Fruit fly (Drosophila melanogaster) whole organism, wandering third instar larva: Measurements from ENCODE around the gene GstO2.

Experiments used
- Abd-B ChIP-seq: fragments of >200 bp; optimal IDR thresholded peaks from 2 replicates; lab custom pipeline; 2017; ENCODE audit warnings: missing biosample characterization, missing genetic modification characterization
- CG32264 ChIP-seq: fragments of 200-800 bp; sonication (Bioruptor generic); optimal IDR thresholded peaks from 2 replicates; lab custom pipeline; 2016; ENCODE audit warnings: missing biosample characterization, missing genetic modification characterization
- CrebA ChIP-seq: fragments of 200-800 bp; sonication (Bioruptor generic); optimal IDR thresholded peaks from 2 replicates; lab custom pipeline; 2016; ENCODE audit warnings: missing biosample characterization, mild to moderate bottlenecking, missing genetic modification characterization, borderline replicate concordance
- Dfd ChIP-seq: fragments of >200 bp; optimal IDR thresholded peaks from 2 replicates; lab custom pipeline; 2017; ENCODE audit warnings: missing biosample characterization, missing genetic modification characterization
- Dif ChIP-seq: fragments of 200-275, 200-300 bp; sonication (Bioruptor generic); optimal IDR thresholded peaks from 2 replicates; lab custom pipeline; 2018; ENCODE audit warnings: missing biosample characterization, missing genetic modification characterization; ENCODE audit not compliant: partially characterized antibody
- GATAd ChIP-seq: sonication (Bioruptor generic); optimal IDR thresholded peaks from 2 replicates; lab custom pipeline; 2016; ENCODE audit warnings: missing biosample characterization, missing genetic modification characterization
- HLH106 ChIP-seq: fragments of 200-800 bp; optimal IDR thresholded peaks from 3 replicates; lab custom pipeline; 2019; ENCODE audit warnings: missing biosample characterization, mild to moderate bottlenecking, missing genetic modification characterization, moderate library complexity
- Hnf4 ChIP-seq: fragments of 200-800 bp; sonication (Bioruptor generic); optimal IDR thresholded peaks from 2 replicates; lab custom pipeline; 2016; ENCODE audit warnings: missing biosample characterization, mild to moderate bottlenecking, missing genetic modification characterization
- Hr78 ChIP-seq: fragments of >200 bp; optimal IDR thresholded peaks from 2 replicates; lab custom pipeline; 2017; ENCODE audit warnings: missing biosample characterization, missing genetic modification characterization
- Hr83 ChIP-seq: fragments of 200-300 bp; sonication (Bioruptor generic); optimal IDR thresholded peaks from 2 replicates; lab custom pipeline; 2016; ENCODE audit warnings: missing biosample characterization, mild to moderate bottlenecking, missing genetic modification characterization, moderate library complexity; ENCODE audit not compliant: poor library complexity, severe bottlenecking
- Jra ChIP-seq: sonication (Bioruptor generic); optimal IDR thresholded peaks from 2 replicates; lab custom pipeline; 2016; ENCODE audit warnings: missing biosample characterization, missing genetic modification characterization
- Mio ChIP-seq: sonication (Bioruptor generic); optimal IDR thresholded peaks from 2 replicates; lab custom pipeline; 2016; ENCODE audit warnings: missing biosample characterization, missing genetic modification characterization
- OdsH ChIP-seq: fragments of 200-800 bp; sonication (Bioruptor generic); optimal IDR thresholded peaks from 2 replicates; lab custom pipeline; 2016; ENCODE audit warnings: missing biosample characterization, mild to moderate bottlenecking, missing genetic modification characterization
- Rel ChIP-seq, 2 experiments: fragments of 200-800 bp; sonication (Bioruptor generic) in 1 of 2; optimal IDR thresholded peaks; 2 replicates in 1 of 2; 3 replicates in 1 of 2; lab custom pipeline; 2016 to 2019; ENCODE audit warnings: mild to moderate bottlenecking in 2 of 2, missing biosample characterization in 2 of 2, missing genetic modification characterization in 2 of 2, moderate library complexity in 1 of 2
- Vsx2 ChIP-seq: fragments of 200-300, 225-300 bp; sonication (Bioruptor generic); optimal IDR thresholded peaks from 2 replicates; lab custom pipeline; 2018; ENCODE audit warnings: missing biosample characterization, missing genetic modification characterization; ENCODE audit not compliant: partially characterized antibody
- br ChIP-seq: fragments of 200-800 bp; sonication (Bioruptor generic); optimal IDR thresholded peaks from 2 replicates; lab custom pipeline; 2016; ENCODE audit warnings: missing biosample characterization, missing genetic modification characterization
- dl ChIP-seq, 2 experiments: fragments of 175-275, 200-275 bp in 1 of 2; fragments of 200-275 bp in 1 of 2; sonication (Bioruptor generic); optimal IDR thresholded peaks; lab custom pipeline; 2018; ENCODE audit warnings: mild to moderate bottlenecking in 2 of 2, missing biosample characterization in 2 of 2, missing genetic modification characterization in 2 of 2, moderate library complexity in 2 of 2; ENCODE audit not compliant: partially characterized antibody in 2 of 2, insufficient read depth in 1 of 2
- dmrt93B ChIP-seq: fragments of 200-800 bp; sonication (Bioruptor generic); optimal IDR thresholded peaks from 2 replicates; lab custom pipeline; 2018; ENCODE audit warnings: missing biosample characterization, mild to moderate bottlenecking, missing genetic modification characterization
- dsf ChIP-seq: sonication (Bioruptor generic); optimal IDR thresholded peaks from 2 replicates; lab custom pipeline; 2016; ENCODE audit warnings: missing biosample characterization, missing genetic modification characterization, borderline replicate concordance
- ey ChIP-seq: fragments of 200-800 bp; sonication (Bioruptor generic); optimal IDR thresholded peaks from 2 replicates; lab custom pipeline; 2016; ENCODE audit warnings: missing biosample characterization, missing genetic modification characterization
- h ChIP-seq: fragments of 200-800 bp; sonication (Bioruptor generic); optimal IDR thresholded peaks from 3 replicates; lab custom pipeline; 2016; ENCODE audit warnings: missing biosample characterization, mild to moderate bottlenecking, missing genetic modification characterization
- lola ChIP-seq: fragments of >200 bp; optimal IDR thresholded peaks from 2 replicates; lab custom pipeline; 2017; ENCODE audit warnings: missing biosample characterization, missing genetic modification characterization
- pan ChIP-seq: fragments of >200 bp; optimal IDR thresholded peaks from 2 replicates; lab custom pipeline; 2017
- psq ChIP-seq: fragments of 200-800 bp; sonication (Bioruptor generic); optimal IDR thresholded peaks from 3 replicates; lab custom pipeline; 2017; ENCODE audit warnings: missing biosample characterization, mild to moderate bottlenecking, missing genetic modification characterization, moderate library complexity
- rgr ChIP-seq: fragments of 200-800 bp; sonication (Bioruptor generic); optimal IDR thresholded peaks from 3 replicates; lab custom pipeline; 2016; ENCODE audit warnings: missing biosample characterization, mild to moderate bottlenecking, missing genetic modification characterization
- tai ChIP-seq: sonication (Bioruptor generic); optimal IDR thresholded peaks from 2 replicates; lab custom pipeline; 2016; ENCODE audit warnings: missing biosample characterization, missing genetic modification characterization
- usp ChIP-seq: fragments of >200 bp; optimal IDR thresholded peaks from 2 replicates; lab custom pipeline; 2017; ENCODE audit warnings: missing biosample characterization, missing genetic modification characterization

The GstO2 gene

dm6 chr3L:8523257-8523656, at the start of gene GstO2:
Gene GstO2 (minus strand): TSS chr3L:8523501.
- TF ChIP-seq dmrt93B (GFP tag; lab: Kevin White, UChicago) (no peak), Rel (GFP tag; optimal IDR thresholded peaks at IDR 0.05; lab: Kevin White, UChicago) (no peak), Rel (tag; optimal IDR thresholded peaks at IDR 0.05; lab: Kevin White, UChicago) (peak; percentile 83), HLH106 (no peak)

- TF ChIP-seq rgr (GFP tag; lab: Kevin White, UChicago), result no peak
- no peak for TF ChIP-seq dsf (GFP tag; lab: Kevin White, UChicago)
- no peak for TF ChIP-seq usp (GFP tag; lab: Kevin White, UChicago)
- no peak for TF ChIP-seq h (GFP tag; lab: Kevin White, UChicago)
- no peak for TF ChIP-seq psq
- no peak for TF ChIP-seq GATAd
- TF ChIP-seq Rel (GFP tag; optimal IDR thresholded peaks at IDR 0.05; lab: Kevin White, UChicago), result no peak
- TF ChIP-seq Rel (tag; optimal IDR thresholded peaks at IDR 0.05; lab: Kevin White, UChicago), result no peak
- no peak for TF ChIP-seq lola (GFP tag; lab: Kevin White, UChicago)
- TF ChIP-seq CrebA (GFP tag; lab: Kevin White, UChicago), result no peak
- no peak for TF ChIP-seq br (GFP tag; lab: Kevin White, UChicago)
- TF ChIP-seq Dif, result no peak
- no peak for TF ChIP-seq Hr83
- no peak for TF ChIP-seq Abd-B (GFP tag; lab: Kevin White, UChicago)
Observed at dm6 chr3L:8560637-8561036, 37.3 kb upstream of the GstO2 start.

DNA sequence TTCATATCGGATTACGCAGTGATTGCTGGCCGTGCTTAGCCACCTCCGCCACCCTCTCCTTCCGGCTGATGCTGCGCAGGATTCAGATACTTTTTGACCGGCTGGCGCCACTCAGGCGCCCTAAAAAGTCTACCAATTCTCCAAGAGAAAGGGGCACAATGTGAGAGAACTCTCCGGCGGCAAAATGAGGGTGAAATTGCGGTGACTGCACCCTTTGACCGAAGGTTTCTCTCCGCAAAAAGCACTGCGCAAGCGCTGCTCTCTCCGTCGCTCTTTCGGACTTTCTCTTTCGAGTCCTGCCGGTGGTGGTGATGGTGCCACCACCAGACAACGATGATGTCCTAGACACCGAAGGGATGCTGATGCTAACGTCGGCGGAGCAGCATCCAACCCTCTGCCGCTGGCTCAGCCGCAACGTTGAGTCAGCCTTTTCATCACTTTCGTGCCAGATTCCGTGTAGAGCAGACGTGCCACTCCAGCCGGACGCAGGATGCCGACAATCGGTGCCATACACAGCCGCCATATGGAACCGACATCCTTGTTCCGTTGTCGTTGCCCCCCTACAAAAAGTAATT, 36.5 kb upstream of the GstO2 start:
- TF ChIP-seq Vsx2 (peak; percentile 81), Dif (peak; percentile 31), ey (GFP tag; lab: Kevin White, UChicago) (no peak), dl (GFP tag; optimal IDR thresholded peaks at IDR 0.05; lab: Kevin White, UChicago; ENCODE audit: insufficient read depth in 1 of 2, partially characterized antibody in 2 of 2) (peak in 1 of 2 experiments; percentile 12), usp (GFP tag; lab: Kevin White, UChicago) (no peak), Jra (GFP tag; lab: Kevin White, UChicago) (no peak)

- TF ChIP-seq OdsH (GFP tag; lab: Kevin White, UChicago), result no peak
- TF ChIP-seq Hnf4, result no peak
- TF ChIP-seq Hr83, result no peak
- TF ChIP-seq Vsx2, result no peak
- no peak for TF ChIP-seq usp (GFP tag; lab: Kevin White, UChicago)
- no peak for TF ChIP-seq dl (GFP tag; optimal IDR thresholded peaks at IDR 0.05; lab: Kevin White, UChicago; ENCODE audit: insufficient read depth in 1 of 2, partially characterized antibody in 2 of 2)
- TF ChIP-seq pan (lab: Kevin White, UChicago), result no peak
- TF ChIP-seq CG32264 (GFP tag; lab: Kevin White, UChicago), result no peak
- TF ChIP-seq Hr78 (GFP tag; lab: Kevin White, UChicago), result no peak
- TF ChIP-seq, all 38 proteins: peak for 0
Observed at dm6 chr3L:8557018-8557417, 33.7 kb upstream of the GstO2 start.

- TF ChIP-seq Mio (GFP tag; lab: Kevin White, UChicago), result no peak
- TF ChIP-seq Dfd (GFP tag; lab: Kevin White, UChicago), result no peak
- TF ChIP-seq GATAd, result no peak
- TF ChIP-seq dmrt93B (GFP tag; lab: Kevin White, UChicago), result no peak
- TF ChIP-seq lola (GFP tag; lab: Kevin White, UChicago), result no peak
- TF ChIP-seq pan (lab: Kevin White, UChicago), result no peak
- TF ChIP-seq dl (GFP tag; optimal IDR thresholded peaks at IDR 0.05; lab: Kevin White, UChicago; ENCODE audit: insufficient read depth in 1 of 2, partially characterized antibody in 2 of 2), result no peak
- TF ChIP-seq Hnf4, result no peak
- no peak for TF ChIP-seq psq
- TF ChIP-seq Vsx2, result no peak
- no peak for TF ChIP-seq ey (GFP tag; lab: Kevin White, UChicago)
- no peak for TF ChIP-seq CrebA (GFP tag; lab: Kevin White, UChicago)
- TF ChIP-seq Rel (GFP tag; optimal IDR thresholded peaks at IDR 0.05; lab: Kevin White, UChicago), result no peak
- TF ChIP-seq Rel (tag; optimal IDR thresholded peaks at IDR 0.05; lab: Kevin White, UChicago), result no peak
- no peak for TF ChIP-seq tai (GFP tag; lab: Kevin White, UChicago)
Observed at dm6 chr3L:8554024-8554642, 30.8 kb upstream of the GstO2 start.
